Fruit fly (Drosophila melanogaster): ENCODE measurements around the gene Trp1.

dm6 chr2L:10056705-10057104, 47.5 kb downstream of the Trp1 start, which contains the start of gene Pen:
- TF ChIP-seq CG10669 (GFP tag; optimal IDR thresholded peaks at IDR 0.05) (no peak), achi (GFP tag; optimal IDR thresholded peaks at IDR 0.05) (no peak), OdsH (GFP tag; optimal IDR thresholded peaks at IDR 0.05) (no peak)

Measured in whole organism, prepupa.